Fruit fly (Drosophila melanogaster) Kc167 (cell line): Measurements from ENCODE around the gene CG8773.

Experiments
- Myc ChIP-seq: fragments of >200 bp; optimal IDR thresholded peaks from 2 replicates; lab custom pipeline; 2017; ENCODE audit warnings: missing external identifiers
- Sin3A ChIP-seq: fragments of >200 bp; optimal IDR thresholded peaks from 2 replicates; lab custom pipeline; 2018; ENCODE audit warnings: missing external identifiers
- h ChIP-seq: fragments of >200 bp; optimal IDR thresholded peaks from 3 replicates; lab custom pipeline; 2018; ENCODE audit warnings: missing external identifiers
- insv ChIP-seq: fragments of >200 bp; optimal IDR thresholded peaks from 3 replicates; lab custom pipeline; 2018; ENCODE audit warnings: missing external identifiers
- psq ChIP-seq: fragments of >200 bp; optimal IDR thresholded peaks from 2 replicates; lab custom pipeline; 2017; ENCODE audit warnings: missing external identifiers
- ttk ChIP-seq: sonication (Bioruptor generic); optimal IDR thresholded peaks from 2 replicates; lab custom pipeline; 2017; ENCODE audit warnings: missing external identifiers

dm6 chr3R:13305318-13305899, 10.9 kb downstream of the CG8773 start:
- TF ChIP-seq Myc (no peak), psq (no peak), h (no peak), ttk (lab: Kevin White, UChicago) (no peak), Sin3A (lab: Kevin White, UChicago) (no peak), insv (no peak)
